Worm (Caenorhabditis elegans): ENCODE results near the gene sas-7.
"Not testable (repeated sequence)": the region's sequence is repeated elsewhere in the genome, so short reads cannot be mapped to it uniquely, and the experiment has no call there.

Gene sas-7

DNA sequence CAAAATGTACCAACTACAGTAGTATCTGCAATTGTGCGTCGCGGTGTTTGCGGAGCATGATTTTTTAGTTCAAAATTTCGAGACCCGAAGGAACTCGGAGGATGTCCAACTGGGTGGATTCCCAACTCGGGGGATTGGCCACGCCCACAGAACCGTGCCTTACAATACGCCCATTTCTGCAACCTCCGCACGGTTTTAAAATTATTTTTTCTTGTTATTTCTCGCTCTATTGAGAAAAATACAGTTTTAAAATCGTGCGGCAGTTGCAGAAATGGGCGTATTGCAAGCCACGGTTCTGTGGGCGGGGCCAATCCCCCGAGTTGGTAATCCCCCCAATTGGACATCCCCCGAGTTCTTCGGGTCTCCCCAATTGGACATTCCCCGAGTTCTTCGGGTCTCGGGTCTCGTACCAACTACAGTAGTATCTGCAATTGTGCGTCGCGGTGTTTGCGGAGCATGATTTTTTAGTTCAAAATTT is 552 bp upstream of the sas-7 start:
- TF ChIP-seq efl-1 (optimal IDR thresholded peaks at IDR 0.05), result peak in 1 of 2 experiments; percentile 6
- TF ChIP-seq efl-1 (GFP tag; optimal IDR thresholded peaks at IDR 0.05 in 1 of 2), result not testable (repeated sequence)

ce11 chrIII:10326327-10326726 is 5.5 kb downstream of the sas-7 start:
- TF ChIP-seq pag-3 (tag; optimal IDR thresholded peaks at IDR 0.05; ENCODE audit: borderline replicate concordance, insufficient read depth), result no peak
- no peak for TF ChIP-seq mep-1 (tag; optimal IDR thresholded peaks at IDR 0.05)
- TF ChIP-seq lin-15B (tag; optimal IDR thresholded peaks at IDR 0.05), result no peak
- TF ChIP-seq nhr-28 (tag; optimal IDR thresholded peaks at IDR 0.05), result no peak
- TF ChIP-seq snpc-4 (tag; optimal IDR thresholded peaks at IDR 0.05), result no peak
- no peak for TF ChIP-seq C04F5.9 (tag; optimal IDR thresholded peaks at IDR 0.05)
- TF ChIP-seq nhr-19 (GFP tag; conservative IDR thresholded peaks at IDR 0.05), result no peak
- TF ChIP-seq efl-1 (optimal IDR thresholded peaks at IDR 0.05), result no peak
- no peak for TF ChIP-seq efl-1 (GFP tag; optimal IDR thresholded peaks at IDR 0.05 in 1 of 2)
- TF ChIP-seq zag-1 (tag; optimal IDR thresholded peaks at IDR 0.05), result no peak
- no peak for TF ChIP-seq unc-30 (tag; optimal IDR thresholded peaks at IDR 0.05)
- no peak for TF ChIP-seq nhr-76 (tag; optimal IDR thresholded peaks at IDR 0.05)
- TF ChIP-seq fkh-8 (tag; optimal IDR thresholded peaks at IDR 0.05), result no peak
- TF ChIP-seq fos-1 (tag; optimal IDR thresholded peaks at IDR 0.05), result no peak

ce11 chrIII:10328565-10329541 is 8.0 kb downstream of the sas-7 start:
- TF ChIP-seq egl-27 (tag; optimal IDR thresholded peaks at IDR 0.05) (peak in 1 of 2 experiments; percentile 35), nhr-71 (tag; optimal IDR thresholded peaks at IDR 0.05) (peak; percentile 27), lin-14 (GFP tag; optimal IDR thresholded peaks at IDR 0.05) (peak; percentile 54), snu-23 (GFP tag; optimal IDR thresholded peaks at IDR 0.05) (peak; percentile 35), zip-4 (GFP tag; optimal IDR thresholded peaks at IDR 0.05) (no peak), blmp-1 (tag; optimal IDR thresholded peaks at IDR 0.05) (peak; percentile 41), lir-3 (tag; optimal IDR thresholded peaks at IDR 0.05; ENCODE audit: poor library complexity) (no peak), ceh-8 (GFP tag; optimal IDR thresholded peaks at IDR 0.05) (no peak), efl-1 (optimal IDR thresholded peaks at IDR 0.05) (peak in 1 of 2 experiments; percentile 15), efl-1 (GFP tag; optimal IDR thresholded peaks at IDR 0.05 in 1 of 2) (no peak), mep-1 (tag; optimal IDR thresholded peaks at IDR 0.05) (peak; percentile 31), lsy-2 (tag; optimal IDR thresholded peaks at IDR 0.05) (peak in 1 of 2 experiments; percentile 1), nhr-85 (tag) (peak; percentile 69), nhr-20 (tag; optimal IDR thresholded peaks at IDR 0.05) (peak; percentile 10), pax-3 (tag; optimal IDR thresholded peaks at IDR 0.05) (no peak)

DNA sequence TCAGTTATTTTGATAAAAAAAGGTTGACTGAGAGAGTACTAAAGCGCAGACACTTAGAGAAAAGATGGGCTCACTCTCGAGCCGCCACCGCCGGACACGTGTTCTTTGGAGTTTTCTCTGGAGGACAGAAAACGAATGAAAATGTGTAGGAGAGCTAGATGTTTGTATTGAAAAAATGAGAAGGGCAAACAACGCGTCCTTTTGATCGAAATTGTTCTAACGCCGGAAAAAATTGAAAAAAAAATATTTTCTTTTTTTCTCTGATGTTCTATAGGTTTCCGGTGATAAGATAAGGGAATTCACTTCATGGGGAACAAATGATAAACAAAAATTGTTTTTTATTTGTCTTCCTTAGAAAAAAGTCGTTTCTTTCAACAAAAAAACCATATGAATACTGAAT is 9.0 kb downstream of the sas-7 start:
- TF ChIP-seq efl-3 (GFP tag; optimal IDR thresholded peaks at IDR 0.05), result no peak
- TF ChIP-seq blmp-1 (tag; optimal IDR thresholded peaks at IDR 0.05), result peak; percentile 7
- no peak for TF ChIP-seq mep-1 (tag; optimal IDR thresholded peaks at IDR 0.05)
- TF ChIP-seq rnt-1 (tag; optimal IDR thresholded peaks at IDR 0.05), result peak; percentile 19
- no peak for TF ChIP-seq jun-1 (tag; optimal IDR thresholded peaks at IDR 0.05)
- TF ChIP-seq elt-3 (tag; optimal IDR thresholded peaks at IDR 0.05), result peak in 2 of 6 experiments; percentile 34 to 82
- peak in 1 of 2 experiments; percentile 6 for TF ChIP-seq lsy-2 (tag; optimal IDR thresholded peaks at IDR 0.05)
- no peak for TF ChIP-seq skn-1 (tag; optimal IDR thresholded peaks at IDR 0.05)
- peak in 1 of 2 experiments; percentile 6 for TF ChIP-seq lin-35 (GFP tag; optimal IDR thresholded peaks at IDR 0.05)
- TF ChIP-seq hlh-4 (tag; optimal IDR thresholded peaks at IDR 0.05), result no peak
- no peak for TF ChIP-seq nhr-71 (tag; optimal IDR thresholded peaks at IDR 0.05)
- no peak for TF ChIP-seq pax-3 (tag; optimal IDR thresholded peaks at IDR 0.05)
- no peak for TF ChIP-seq F16B12.6 (tag; optimal IDR thresholded peaks at IDR 0.05)
- no peak for TF ChIP-seq grh-1 (GFP tag; IDR thresholded peaks at IDR 0.05)
- no peak for TF ChIP-seq efl-1 (optimal IDR thresholded peaks at IDR 0.05)
- peak in 1 of 2 experiments; percentile 10 for TF ChIP-seq efl-1 (GFP tag; optimal IDR thresholded peaks at IDR 0.05 in 1 of 2)
- no peak for TF ChIP-seq lin-13 (GFP tag; optimal IDR thresholded peaks at IDR 0.05)
- TF ChIP-seq ceh-82 (tag; optimal IDR thresholded peaks at IDR 0.05), result no peak
- no peak for TF ChIP-seq unc-130 (tag; optimal IDR thresholded peaks at IDR 0.05)
- TF ChIP-seq pag-3 (tag; optimal IDR thresholded peaks at IDR 0.05; ENCODE audit: borderline replicate concordance, insufficient read depth), result no peak
- no peak for TF ChIP-seq lin-15B (tag; optimal IDR thresholded peaks at IDR 0.05)
- no peak for TF ChIP-seq aha-1 (tag; optimal IDR thresholded peaks at IDR 0.05)
- TF ChIP-seq nhr-12 (tag; optimal IDR thresholded peaks at IDR 0.05), result no peak
- TF ChIP-seq zag-1 (tag; optimal IDR thresholded peaks at IDR 0.05), result no peak
- TF ChIP-seq nhr-85 (tag), result no peak
- peak; percentile 56 for TF ChIP-seq lin-14 (GFP tag; optimal IDR thresholded peaks at IDR 0.05)
- TF ChIP-seq C04F5.9 (tag; optimal IDR thresholded peaks at IDR 0.05), result no peak
- TF ChIP-seq snpc-4 (tag; optimal IDR thresholded peaks at IDR 0.05), result no peak
- TF ChIP-seq nhr-237 (tag; optimal IDR thresholded peaks at IDR 0.05), result no peak
- no peak for TF ChIP-seq alr-1 (tag; optimal IDR thresholded peaks at IDR 0.05; ENCODE audit: borderline replicate concordance)
